Fruit fly (Drosophila melanogaster) whole organism, prepupa: ENCODE measurements around the gene unc80.
A peak's percentile ranks its signal among the peaks of the same experiment; 100 is the strongest.

ENCODE experiments used
- CG10631 ChIP-seq: fragments of 200-800 bp; sonication (Bioruptor generic); optimal IDR thresholded peaks from 2 replicates; lab custom pipeline; 2016; ENCODE audit warnings: missing biosample characterization, missing genetic modification characterization
- CG15336 ChIP-seq: fragments of 200-800 bp; sonication (Bioruptor generic); IDR thresholded peaks from 2 replicates; pipeline ENCODE4 v1.3.6; 2022; ENCODE audit warnings: missing biosample characterization, missing genetic modification characterization
- CG1621 ChIP-seq: fragments of 200-800 bp; sonication (Bioruptor generic); optimal IDR thresholded peaks from 3 replicates; lab custom pipeline; 2018; ENCODE audit warnings: missing biosample characterization, mild to moderate bottlenecking, missing genetic modification characterization
- CG31627 ChIP-seq: fragments of 200-800 bp; sonication (Bioruptor generic); optimal IDR thresholded peaks from 3 replicates; lab custom pipeline; 2016; ENCODE audit warnings: missing biosample characterization, missing genetic modification characterization
- CG6163 ChIP-seq: fragments of 200-800 bp; sonication (Bioruptor generic); IDR thresholded peaks from 3 replicates; pipeline ENCODE4 v1.3.6; 2022; ENCODE audit warnings: missing biosample characterization, missing genetic modification characterization
- CG6276 ChIP-seq: fragments of 200-800 bp; sonication (Bioruptor generic); optimal IDR thresholded peaks from 2 replicates; lab custom pipeline; 2017; ENCODE audit warnings: missing biosample characterization, mild to moderate bottlenecking, missing genetic modification characterization
- CG6854 ChIP-seq: fragments of 200-800 bp; sonication (Bioruptor generic); optimal IDR thresholded peaks from 2 replicates; lab custom pipeline; 2017; ENCODE audit warnings: missing biosample characterization, mild to moderate bottlenecking, missing genetic modification characterization
- CG7368 ChIP-seq: fragments of 200-800 bp; sonication (Bioruptor generic); optimal IDR thresholded peaks from 3 replicates; lab custom pipeline; 2016; ENCODE audit warnings: missing biosample characterization, missing genetic modification characterization
- CG8119 ChIP-seq: fragments of 200-800 bp; sonication (Bioruptor generic); IDR thresholded peaks from 3 replicates; pipeline ENCODE4 v1.3.6; 2022; ENCODE audit warnings: missing biosample characterization, missing genetic modification characterization
- CG8632 ChIP-seq: fragments of 200-800 bp; sonication (Bioruptor generic); optimal IDR thresholded peaks from 3 replicates; lab custom pipeline; 2016; ENCODE audit warnings: missing biosample characterization, missing genetic modification characterization
- CG9139 ChIP-seq: fragments of 200-800 bp; sonication (Bioruptor generic); optimal IDR thresholded peaks from 3 replicates; lab custom pipeline; 2017; ENCODE audit warnings: missing biosample characterization, mild to moderate bottlenecking, missing genetic modification characterization
- Eip75B ChIP-seq: fragments of 200-800 bp; sonication (Bioruptor generic); optimal IDR thresholded peaks from 3 replicates; lab custom pipeline; 2016; ENCODE audit warnings: missing biosample characterization, missing genetic modification characterization
- Eip78C ChIP-seq: fragments of 200-800 bp; sonication (Bioruptor generic); peaks from one replicate; lab custom pipeline; 2016; ENCODE audit warnings: missing biosample characterization, missing genetic modification characterization
- Eip93F ChIP-seq: fragments of 200-800 bp; sonication (Bioruptor generic); optimal IDR thresholded peaks from 2 replicates; lab custom pipeline; 2016; ENCODE audit warnings: missing biosample characterization, mild to moderate bottlenecking, missing genetic modification characterization
- Ets21C ChIP-seq: fragments of 200-800 bp; sonication (Bioruptor generic); optimal IDR thresholded peaks from 3 replicates; lab custom pipeline; 2016; ENCODE audit warnings: missing biosample characterization, missing genetic modification characterization
- Gug ChIP-seq: fragments of 200-800 bp; sonication (Bioruptor generic); IDR thresholded peaks from 2 replicates; pipeline ENCODE4 v1.3.6; 2022; ENCODE audit warnings: missing biosample characterization, missing genetic modification characterization
- Hr38 ChIP-seq: sonication (Bioruptor generic); optimal IDR thresholded peaks from 2 replicates; lab custom pipeline; 2016; ENCODE audit warnings: missing biosample characterization, missing genetic modification characterization
- Hr39 ChIP-seq: fragments of 200-800 bp; sonication (Bioruptor generic); optimal IDR thresholded peaks from 2 replicates; lab custom pipeline; 2016; ENCODE audit warnings: missing biosample characterization, missing genetic modification characterization
- Lpt ChIP-seq: fragments of 200-800 bp; sonication (Bioruptor generic); optimal IDR thresholded peaks from 3 replicates; lab custom pipeline; 2016; ENCODE audit warnings: missing biosample characterization, missing genetic modification characterization
- Sox102F ChIP-seq: fragments of 200-800 bp; sonication (Bioruptor generic); optimal IDR thresholded peaks from 2 replicates; lab custom pipeline; 2016; ENCODE audit warnings: missing biosample characterization, mild to moderate bottlenecking, missing genetic modification characterization
- Sox14 ChIP-seq: fragments of 200-800 bp; sonication (Bioruptor generic); optimal IDR thresholded peaks from 3 replicates; lab custom pipeline; 2016; ENCODE audit warnings: missing biosample characterization, missing genetic modification characterization
- acj6 ChIP-seq: fragments of 200-800 bp; sonication (Bioruptor generic); optimal IDR thresholded peaks from 3 replicates; lab custom pipeline; 2016; ENCODE audit warnings: missing biosample characterization, missing genetic modification characterization
- dsx ChIP-seq: fragments of 200-800 bp; optimal IDR thresholded peaks from 3 replicates; lab custom pipeline; 2019; ENCODE audit warnings: missing biosample characterization, mild to moderate bottlenecking, missing genetic modification characterization, moderate library complexity; ENCODE audit not compliant: poor library complexity, severe bottlenecking
- esn ChIP-seq: fragments of 200-800 bp; sonication (Bioruptor generic); optimal IDR thresholded peaks from 2 replicates; lab custom pipeline; 2016; ENCODE audit warnings: missing biosample characterization, mild to moderate bottlenecking, missing genetic modification characterization, moderate library complexity
- fd59A ChIP-seq: fragments of 200-800 bp; sonication (Bioruptor generic); optimal IDR thresholded peaks from 2 replicates; lab custom pipeline; 2017; ENCODE audit warnings: missing biosample characterization, mild to moderate bottlenecking, missing genetic modification characterization, missing genetic modification reagents
- fkh ChIP-seq: fragments of 200-800 bp; sonication (Bioruptor generic); optimal IDR thresholded peaks from 3 replicates; lab custom pipeline; 2017; ENCODE audit warnings: missing biosample characterization, mild to moderate bottlenecking, missing genetic modification characterization, moderate library complexity
- topi ChIP-seq: fragments of 200-800 bp; sonication (Bioruptor generic); optimal IDR thresholded peaks from 3 replicates; lab custom pipeline; 2016; ENCODE audit warnings: missing biosample characterization, missing genetic modification characterization

The unc80 gene

dm6 chr3R:27692645-27693307, 30.5 kb downstream of the unc80 start (continued):
- TF ChIP-seq Sox14 (GFP tag; lab: Kevin White, UChicago) (no peak), CG7368 (GFP tag; lab: Kevin White, UChicago) (no peak)

- TF ChIP-seq CG10631 (GFP tag; lab: Kevin White, UChicago) = no peak
- TF ChIP-seq Eip78C = peak; percentile 32
- TF ChIP-seq, all 60 proteins: peak for 1
These were observed 31.8 kb downstream of the unc80 start, which contains the start of gene CG43319 for dm6 chr3R:27694018-27694417. Gene CG43319 (plus strand): TSS chr3R:27694318.

- no peak for TF ChIP-seq Sox14 (GFP tag; lab: Kevin White, UChicago)
- no peak for TF ChIP-seq topi (GFP tag; lab: Kevin White, UChicago)
- TF ChIP-seq CG8632 (GFP tag; lab: Kevin White, UChicago) = no peak
- TF ChIP-seq CG9139 (GFP tag; lab: Kevin White, UChicago) = no peak
- no peak for TF ChIP-seq CG7368 (GFP tag; lab: Kevin White, UChicago)
- TF ChIP-seq CG6163 (GFP tag; lab: Robert Waterston, UW) = no peak
- no peak for TF ChIP-seq fd59A (GFP tag; lab: Kevin White, UChicago)
- no peak for TF ChIP-seq Lpt
- no peak for TF ChIP-seq CG10631 (GFP tag; lab: Kevin White, UChicago)
- TF ChIP-seq dsx (GFP tag; lab: Kevin White, UChicago) = no peak
- TF ChIP-seq, all 60 proteins: peak for 0
These were observed 32.3 kb downstream of the unc80 start, which contains the start of gene Acp98AB for dm6 chr3R:27694583-27694982. Gene Acp98AB (plus strand): TSS chr3R:27694883.

dm6 chr3R:27695019-27695418, 32.8 kb downstream of the unc80 start, which contains the start of gene HSPBAP1:
Gene HSPBAP1 (plus strand): TSS chr3R:27695235.
- no peak for TF ChIP-seq CG8119 (GFP tag; lab: Robert Waterston, UW)
- TF ChIP-seq Gug (GFP tag; lab: Robert Waterston, UW) = no peak
- no peak for TF ChIP-seq Eip75B (GFP tag; lab: Kevin White, UChicago)
- TF ChIP-seq acj6 (GFP tag; lab: Kevin White, UChicago) = no peak
- no peak for TF ChIP-seq CG15336 (GFP tag; lab: Robert Waterston, UW)
- no peak for TF ChIP-seq Hr39 (GFP tag; lab: Kevin White, UChicago)
- TF ChIP-seq fkh (GFP tag; lab: Kevin White, UChicago) = peak; percentile 84
- TF ChIP-seq esn (GFP tag; lab: Kevin White, UChicago) = no peak
- no peak for TF ChIP-seq Eip93F (GFP tag; lab: Kevin White, UChicago)
- peak; percentile 19 for TF ChIP-seq CG1621 (tag; lab: Kevin White, UChicago)
- TF ChIP-seq CG6276 (GFP tag; lab: Kevin White, UChicago) = no peak
- no peak for TF ChIP-seq dsx (GFP tag; lab: Kevin White, UChicago)
- TF ChIP-seq Sox102F = no peak

dm6 chr3R:27699540-27700228, 37.4 kb downstream of the unc80 start, which contains the start of gene ALiX:
Gene ALiX (minus strand): TSS chr3R:27700110.
- TF ChIP-seq esn (GFP tag; lab: Kevin White, UChicago) (peak; percentile 31), CG15336 (GFP tag; lab: Robert Waterston, UW) (peak; percentile 26; the same call in 1 of the 2 replicates), CG31627 (no peak), Ets21C (no peak), Eip78C (peak; percentile 54), Hr38 (GFP tag; lab: Kevin White, UChicago) (no peak), CG6854 (GFP tag; lab: Kevin White, UChicago) (no peak)

- no peak for TF ChIP-seq CG10631 (GFP tag; lab: Kevin White, UChicago)
- TF ChIP-seq Eip93F (GFP tag; lab: Kevin White, UChicago) = peak; percentile 28
These were observed 38.0 kb downstream of the unc80 start, which contains the start of gene btz for dm6 chr3R:27700229-27700573. Gene btz (plus strand): TSS chr3R:27700361.
